Worm (Caenorhabditis elegans) whole organism, L4 larva: ENCODE data around the gene C47A4.5.
A peak's percentile ranks its signal among the peaks of the same experiment; 100 is the strongest.

Experiments
- T20F7.1 ChIP-seq: fragments of 200-800 bp; sonication (Bioruptor generic); optimal IDR thresholded peaks from 2 replicates; lab custom pipeline; 2018; ENCODE audit warnings: mild to moderate bottlenecking, missing genetic modification characterization, missing compliant biosample characterization
- T26A8.4 ChIP-seq: fragments of 200-800 bp; sonication (Bioruptor generic); IDR thresholded peaks from 2 replicates; pipeline ENCODE4 v1.3.6; 2022; ENCODE audit warnings: missing genetic modification characterization, missing compliant biosample characterization
- Y5F2A.4 ChIP-seq: fragments of 200-800 bp; sonication (Bioruptor generic); optimal IDR thresholded peaks from 2 replicates; lab custom pipeline; 2018; ENCODE audit warnings: mild to moderate bottlenecking, missing genetic modification characterization, missing compliant biosample characterization
- aha-1 ChIP-seq: fragments of 150-350 bp; peaks from one replicate; lab custom pipeline; 2014; ENCODE audit warnings: missing biosample characterization, missing genetic modification characterization
- attf-4 ChIP-seq: sonication (generic microtip); optimal IDR thresholded peaks from 3 replicates; lab custom pipeline; 2017; ENCODE audit warnings: missing biosample characterization, missing genetic modification characterization
- ceh-44 ChIP-seq: fragments of 200-800 bp; sonication (Bioruptor generic); IDR thresholded peaks from 2 replicates; pipeline ENCODE4 v1.3.6; 2022; ENCODE audit warnings: missing genetic modification reagents, missing genetic modification characterization, missing compliant biosample characterization
- ceh-62 ChIP-seq: sonication (generic microtip); optimal IDR thresholded peaks from 2 replicates; lab custom pipeline; 2017; ENCODE audit warnings: missing biosample characterization, missing genetic modification characterization
- ctbp-1 ChIP-seq: fragments of 200-800 bp; sonication (Bioruptor generic); IDR thresholded peaks from 2 replicates; pipeline ENCODE4 v1.3.6; 2022; ENCODE audit warnings: missing genetic modification reagents, missing genetic modification characterization, missing compliant biosample characterization
- daf-8 ChIP-seq: fragments of 200-800 bp; sonication (Bioruptor generic); IDR thresholded peaks from 2 replicates; pipeline ENCODE4 v1.3.6; 2022; ENCODE audit warnings: missing genetic modification characterization, missing compliant biosample characterization
- dmd-9 ChIP-seq: fragments of 200-800 bp; sonication (Bioruptor generic); IDR thresholded peaks from 2 replicates; pipeline ENCODE4 v1.3.6; 2022; ENCODE audit warnings: missing genetic modification reagents, missing genetic modification characterization, missing compliant biosample characterization
- dve-1 ChIP-seq: sonication (generic microtip); optimal IDR thresholded peaks from 2 replicates; lab custom pipeline; 2017; ENCODE audit warnings: antibody characterized with exemption, mild to moderate bottlenecking, missing genetic modification characterization, missing compliant biosample characterization; ENCODE audit not compliant: insufficient read depth
- fkh-10 ChIP-seq: fragments of 150-350 bp; optimal IDR thresholded peaks from 2 replicates; lab custom pipeline; 2014; ENCODE audit warnings: missing biosample characterization, missing genetic modification reagents, missing genetic modification characterization
- hlh-30 ChIP-seq: sonication (generic microtip); optimal IDR thresholded peaks from 2 replicates; lab custom pipeline; 2017; ENCODE audit warnings: antibody characterized with exemption, mild to moderate bottlenecking, missing genetic modification characterization, missing compliant biosample characterization; ENCODE audit not compliant: insufficient read depth
- hmg-1.1 ChIP-seq: fragments of 200-800 bp; sonication (Bioruptor generic); IDR thresholded peaks from 2 replicates; pipeline ENCODE4 v1.3.6; 2022; ENCODE audit warnings: missing genetic modification reagents, missing genetic modification characterization, missing compliant biosample characterization
- lin-1 ChIP-seq: fragments of 200-800 bp; sonication (Bioruptor generic); IDR thresholded peaks from 2 replicates; pipeline ENCODE4 v1.3.6; 2022; ENCODE audit warnings: missing genetic modification reagents, missing genetic modification characterization, missing compliant biosample characterization
- lin-15B ChIP-seq: fragments of 150-350 bp; sonication (generic microtip); optimal IDR thresholded peaks from 3 replicates; lab custom pipeline; 2014; ENCODE audit warnings: missing biosample characterization, missing genetic modification characterization
- lir-3 ChIP-seq: sonication (generic microtip); optimal IDR thresholded peaks from 2 replicates; lab custom pipeline; 2016; ENCODE audit warnings: mild to moderate bottlenecking, missing genetic modification characterization, missing compliant biosample characterization
- mes-2 ChIP-seq: sonication (generic microtip); optimal IDR thresholded peaks from 2 replicates; lab custom pipeline; 2016; ENCODE audit warnings: missing genotype, mild to moderate bottlenecking, missing genetic modification characterization, missing compliant biosample characterization; ENCODE audit not compliant: poor library complexity, severe bottlenecking
- nhr-11 ChIP-seq: fragments of 150-350 bp; optimal IDR thresholded peaks from 2 replicates; lab custom pipeline; 2014; ENCODE audit warnings: missing biosample characterization, missing genetic modification characterization
- nhr-28 ChIP-seq: fragments of 150-350 bp; optimal IDR thresholded peaks from 2 replicates; lab custom pipeline; 2014; ENCODE audit warnings: missing biosample characterization, missing genetic modification characterization
- nhr-42 ChIP-seq: fragments of 200-800 bp; sonication (Bioruptor generic); IDR thresholded peaks from 2 replicates; pipeline ENCODE4 v1.3.6; 2022; ENCODE audit warnings: missing genetic modification characterization, missing compliant biosample characterization
- nhr-48 ChIP-seq: sonication (generic microtip); optimal IDR thresholded peaks from 2 replicates; lab custom pipeline; 2016; ENCODE audit warnings: mild to moderate bottlenecking, missing genetic modification characterization, missing compliant biosample characterization
- saeg-2 ChIP-seq: fragments of 200-800 bp; sonication (Bioruptor generic); IDR thresholded peaks from 2 replicates; pipeline ENCODE4 v1.3.6; 2022; ENCODE audit warnings: missing genetic modification reagents, missing genetic modification characterization, missing compliant biosample characterization
- set-16 ChIP-seq: fragments of 200-800 bp; sonication (Bioruptor generic); IDR thresholded peaks from 2 replicates; pipeline ENCODE4 v1.3.6; 2022; ENCODE audit warnings: missing genetic modification reagents, missing genetic modification characterization, missing compliant biosample characterization
- snpc-1.2 ChIP-seq: fragments of 200-800 bp; sonication (Bioruptor generic); IDR thresholded peaks from 2 replicates; pipeline ENCODE4 v1.3.6; 2022; ENCODE audit warnings: missing genetic modification reagents, missing genetic modification characterization, missing compliant biosample characterization
- spr-3 ChIP-seq: fragments of 200-800 bp; sonication (Bioruptor generic); optimal IDR thresholded peaks from 2 replicates; lab custom pipeline; 2018; ENCODE audit warnings: mild to moderate bottlenecking, missing genetic modification characterization, missing compliant biosample characterization
- unc-39 ChIP-seq: sonication (generic microtip); optimal IDR thresholded peaks from 2 replicates; lab custom pipeline; 2017; ENCODE audit warnings: missing biosample characterization, missing genetic modification characterization
- unc-62 ChIP-seq, 3 experiments: fragments of 150-350 bp in 1 of 3; sonication (generic microtip); optimal IDR thresholded peaks in 2 of 3; peaks in 1 of 3; 1 replicate in 1 of 3; 2 replicates in 2 of 3; lab custom pipeline; 2014 to 2017; ENCODE audit warnings: missing biosample characterization in 3 of 3, missing genetic modification characterization in 3 of 3, missing genetic modification reagents in 3 of 3, missing genotype in 1 of 3
- zag-1 ChIP-seq: fragments of 150-350 bp; optimal IDR thresholded peaks from 2 replicates; lab custom pipeline; 2014; ENCODE audit warnings: missing biosample characterization, missing genetic modification characterization
- zfp-3 ChIP-seq: fragments of 200-800 bp; sonication (Bioruptor generic); conservative IDR thresholded peaks from 2 replicates; pipeline ENCODE4 v1.3.6; 2022; ENCODE audit warnings: missing genetic modification reagents, missing genetic modification characterization, missing compliant biosample characterization
- zip-2 ChIP-seq: fragments of 150-350 bp; optimal IDR thresholded peaks from 2 replicates; lab custom pipeline; 2014; ENCODE audit warnings: missing biosample characterization, missing genetic modification characterization
- ztf-11 ChIP-seq: fragments of 150-350 bp; optimal IDR thresholded peaks from 2 replicates; lab custom pipeline; 2014; ENCODE audit warnings: missing biosample characterization, missing genetic modification characterization

The C47A4.5 gene

ce11 chrIV:13750033-13750432 is 4.5 kb downstream of the C47A4.5 start, which contains the start of gene sorb-1:
Gene sorb-1, plus strand, starts transcription at chrIV:13750333.
- TF ChIP-seq aha-1 (tag; lab: Kevin White, UChicago) (peak; percentile 11), unc-62 (GFP tag; optimal IDR thresholded peaks at IDR 0.05 in 1 of 2; lab: Kevin White, UChicago) (peak in 1 of 2 experiments; percentile 21), unc-62 (tag; optimal IDR thresholded peaks at IDR 0.05; lab: Kevin White, UChicago) (no peak), hlh-30 (tag; lab: Kevin White, UChicago) (no peak)

DNA sequence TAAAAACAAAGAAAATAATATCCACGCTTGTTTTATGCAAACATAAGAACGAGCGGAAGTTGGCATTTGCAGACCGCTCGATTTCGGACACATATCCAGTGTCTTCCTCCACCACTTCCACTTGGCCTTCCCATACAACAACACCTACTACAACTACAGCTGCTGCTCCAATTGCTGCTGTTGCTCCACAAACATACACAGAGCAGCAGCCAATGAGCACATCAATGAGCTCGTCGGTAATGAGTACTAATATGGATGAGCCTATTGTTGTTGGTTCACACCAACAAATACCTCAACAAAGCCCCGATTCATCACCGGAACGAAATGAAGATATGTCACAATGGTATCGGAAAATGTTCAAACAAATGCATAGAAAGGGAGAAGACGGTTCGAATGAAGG is 10.1 kb downstream of the C47A4.5 start:
- TF ChIP-seq aha-1 (tag; lab: Kevin White, UChicago) = peak; percentile 90
- TF ChIP-seq unc-62 (GFP tag; optimal IDR thresholded peaks at IDR 0.05 in 1 of 2; lab: Kevin White, UChicago) = peak in 1 of 2 experiments; percentile 64
- no peak for TF ChIP-seq unc-62 (tag; optimal IDR thresholded peaks at IDR 0.05; lab: Kevin White, UChicago)
- TF ChIP-seq dmd-9 = no peak

DNA sequence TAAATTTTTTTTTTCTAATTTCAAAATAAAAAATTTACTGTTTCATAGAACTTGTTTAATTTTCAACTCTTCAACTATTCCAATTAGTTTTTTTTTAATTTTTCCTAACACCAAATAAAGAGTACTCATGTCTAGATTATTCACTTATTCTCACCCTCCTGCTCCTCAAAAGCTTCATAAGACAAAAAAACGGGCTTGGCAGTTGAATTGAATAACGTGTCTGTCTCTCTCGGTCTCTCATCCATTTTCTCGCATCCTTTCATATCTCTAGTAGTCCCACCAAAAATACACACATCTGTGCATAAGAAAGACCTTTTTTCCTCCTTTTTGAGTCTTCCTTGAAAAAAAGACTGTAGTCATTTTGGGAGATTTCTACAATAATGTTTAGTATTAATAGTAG is 17.9 kb downstream of the C47A4.5 start:
- TF ChIP-seq zfp-3 = no peak
- TF ChIP-seq unc-39 = no peak
- peak in 1 of 2 experiments; percentile 86 for TF ChIP-seq unc-62 (GFP tag; optimal IDR thresholded peaks at IDR 0.05 in 1 of 2; lab: Kevin White, UChicago)
- TF ChIP-seq unc-62 (tag; optimal IDR thresholded peaks at IDR 0.05; lab: Kevin White, UChicago) = no peak
- no peak for TF ChIP-seq attf-4 (tag; lab: Kevin White, UChicago)
- no peak for TF ChIP-seq spr-3 (GFP tag; lab: Kevin White, UChicago)
- no peak for TF ChIP-seq dmd-9
- TF ChIP-seq, all 104 proteins: peak for 1

- TF ChIP-seq dve-1 (no peak), hmg-1.1 (no peak)
- TF ChIP-seq, all 104 proteins: peak for 0
Measured at ce11 chrIV:13764708-13765107, 19.2 kb downstream of the C47A4.5 start.

DNA sequence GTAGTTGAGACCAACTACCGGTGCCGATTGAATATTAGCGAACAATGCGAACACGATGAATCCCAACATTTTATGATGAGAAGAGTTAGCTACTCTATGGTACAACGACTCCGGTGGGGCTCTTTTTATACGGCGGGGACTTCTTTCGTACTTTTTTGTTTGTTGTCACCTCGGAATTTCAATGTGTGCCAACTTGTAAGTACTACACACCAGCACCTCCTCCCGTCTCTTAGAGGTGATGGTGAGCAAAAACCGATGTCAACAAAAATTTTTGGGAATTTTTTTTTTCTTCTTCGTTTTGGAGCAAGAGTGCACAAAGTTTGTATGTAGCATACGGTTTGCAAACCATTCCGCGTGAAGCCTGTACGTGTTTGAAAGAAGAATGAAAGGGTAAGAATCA is 29.1 kb downstream of the C47A4.5 start, which contains the start of gene Y45F10D.2:
Y45F10D.2 (minus strand) TSS at position 101 of the 400 bp plus-strand sequence.
- TF ChIP-seq aha-1 (tag; lab: Kevin White, UChicago) (peak; percentile 1), T20F7.1 (GFP tag; lab: Kevin White, UChicago) (no peak)

ce11 chrIV:13776115-13776514 is 30.6 kb downstream of the C47A4.5 start, which contains the start of gene Y45F10D.16:
Gene Y45F10D.16, plus strand, starts transcription at chrIV:13776415.
- no peak for TF ChIP-seq nhr-28 (tag; lab: Kevin White, UChicago)
- TF ChIP-seq T26A8.4 (GFP tag; lab: Robert Waterston, UW) = no peak
- no peak for TF ChIP-seq lir-3 (tag; lab: Kevin White, UChicago)
- no peak for TF ChIP-seq nhr-48
- TF ChIP-seq lin-15B (tag; lab: Kevin White, UChicago) = no peak
- TF ChIP-seq ztf-11 (tag; lab: Kevin White, UChicago) = no peak
- no peak for TF ChIP-seq snpc-1.2 (GFP tag; lab: Robert Waterston, UW)
- TF ChIP-seq ctbp-1 = no peak
- no peak for TF ChIP-seq daf-8 (GFP tag; lab: Robert Waterston, UW)
- no peak for TF ChIP-seq ceh-62 (tag; lab: Kevin White, UChicago)
- TF ChIP-seq saeg-2 (GFP tag; lab: Robert Waterston, UW) = no peak
- TF ChIP-seq ceh-44 (GFP tag; lab: Robert Waterston, UW) = no peak
- no peak for TF ChIP-seq fkh-10 (GFP tag; lab: Kevin White, UChicago)
- TF ChIP-seq zip-2 (tag; lab: Kevin White, UChicago) = no peak
- TF ChIP-seq nhr-42 (GFP tag; lab: Robert Waterston, UW) = no peak
- TF ChIP-seq zag-1 = no peak
- no peak for TF ChIP-seq nhr-11 (tag; lab: Kevin White, UChicago)

DNA sequence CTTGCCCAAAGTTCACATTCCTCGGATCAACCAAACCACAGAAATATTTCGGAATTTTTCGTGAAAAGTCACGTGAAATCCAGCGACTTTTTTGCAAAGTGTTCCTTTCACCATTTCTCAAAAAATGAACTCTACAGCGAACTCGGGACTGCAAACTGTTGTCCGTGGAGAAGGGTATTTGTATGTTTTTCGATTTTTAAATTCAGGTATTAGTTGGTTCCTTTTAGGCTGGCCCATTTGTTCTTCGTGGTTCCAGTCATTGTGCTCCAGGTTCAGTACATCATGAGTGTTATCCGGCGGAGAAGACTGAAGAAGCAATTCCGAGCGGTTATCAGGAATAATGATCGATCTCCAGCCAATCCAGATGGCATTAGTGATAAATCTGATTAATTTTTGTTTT is 31.2 kb downstream of the C47A4.5 start:
- no peak for TF ChIP-seq lin-1 (GFP tag; lab: Robert Waterston, UW)
- TF ChIP-seq Y5F2A.4 = no peak
- TF ChIP-seq mes-2 (tag; lab: Kevin White, UChicago) = no peak
- peak; percentile 18 for TF ChIP-seq aha-1 (tag; lab: Kevin White, UChicago)
- TF ChIP-seq snpc-1.2 (GFP tag; lab: Robert Waterston, UW) = peak; percentile 43; the same call in 1 of the 2 replicates
- peak in 1 of 2 experiments; percentile 88 for TF ChIP-seq unc-62 (GFP tag; optimal IDR thresholded peaks at IDR 0.05 in 1 of 2; lab: Kevin White, UChicago)
- TF ChIP-seq unc-62 (tag; optimal IDR thresholded peaks at IDR 0.05; lab: Kevin White, UChicago) = no peak
- no peak for TF ChIP-seq set-16 (GFP tag; lab: Robert Waterston, UW)
